Fruit fly (Drosophila melanogaster) whole organism, prepupa: Measurements from ENCODE around the gene CG2663.

Source experiments
- CG34406 ChIP-seq: fragments of 200-800 bp; sonication (Bioruptor generic); optimal IDR thresholded peaks from 3 replicates; lab custom pipeline; 2016; ENCODE audit warnings: missing biosample characterization, missing genetic modification characterization
- CG3919 ChIP-seq: fragments of 200-800 bp; sonication (Bioruptor generic); optimal IDR thresholded peaks from 3 replicates; lab custom pipeline; 2016; ENCODE audit warnings: missing biosample characterization, missing genetic modification characterization
- CG8319 ChIP-seq: fragments of 200-800 bp; sonication (Bioruptor generic); optimal IDR thresholded peaks from 3 replicates; lab custom pipeline; 2016; ENCODE audit warnings: missing biosample characterization, missing genetic modification characterization
- Hr38 ChIP-seq: sonication (Bioruptor generic); optimal IDR thresholded peaks from 2 replicates; lab custom pipeline; 2016; ENCODE audit warnings: missing biosample characterization, missing genetic modification characterization
- Hr4 ChIP-seq: fragments of 200-800 bp; sonication (Bioruptor generic); optimal IDR thresholded peaks from 3 replicates; lab custom pipeline; 2016; ENCODE audit warnings: missing biosample characterization, missing genetic modification characterization
- OdsH ChIP-seq: fragments of 200-800 bp; sonication (Bioruptor generic); optimal IDR thresholded peaks from 3 replicates; lab custom pipeline; 2016; ENCODE audit warnings: missing biosample characterization, missing genetic modification characterization
- Smox ChIP-seq: fragments of 200-800 bp; sonication (Bioruptor generic); optimal IDR thresholded peaks from 3 replicates; lab custom pipeline; 2016; ENCODE audit warnings: missing biosample characterization, missing genetic modification characterization
- Sox102F ChIP-seq: fragments of 200-800 bp; sonication (Bioruptor generic); optimal IDR thresholded peaks from 2 replicates; lab custom pipeline; 2016; ENCODE audit warnings: missing biosample characterization, mild to moderate bottlenecking, missing genetic modification characterization
- dac ChIP-seq: fragments of 200-800 bp; sonication (Bioruptor generic); optimal IDR thresholded peaks from 2 replicates; lab custom pipeline; 2017; ENCODE audit warnings: missing biosample characterization, mild to moderate bottlenecking, missing genetic modification characterization
- eg ChIP-seq: fragments of 200-800 bp; sonication (Bioruptor generic); IDR thresholded peaks from 3 replicates; pipeline ENCODE4 v1.3.6; 2022; ENCODE audit warnings: missing biosample characterization, missing genetic modification characterization
- lz ChIP-seq: fragments of 200-800 bp; sonication (Bioruptor generic); optimal IDR thresholded peaks from 3 replicates; lab custom pipeline; 2016; ENCODE audit warnings: missing biosample characterization, missing genetic modification characterization
- pdm3 ChIP-seq: fragments of 200-800 bp; sonication (Bioruptor generic); optimal IDR thresholded peaks from 3 replicates; lab custom pipeline; 2016; ENCODE audit warnings: missing biosample characterization, missing genetic modification characterization
- salr ChIP-seq, 2 experiments: fragments of 200-800 bp; sonication (Bioruptor generic); optimal IDR thresholded peaks; 3 replicates each; lab custom pipeline; 2016 to 2018; ENCODE audit warnings: missing biosample characterization in 2 of 2, missing genetic modification characterization in 2 of 2, mild to moderate bottlenecking in 1 of 2
- topi ChIP-seq: fragments of 200-800 bp; sonication (Bioruptor generic); optimal IDR thresholded peaks from 3 replicates; lab custom pipeline; 2016; ENCODE audit warnings: missing biosample characterization, missing genetic modification characterization

dm6 chr3R:5395210-5395609 lies 8.7 kb downstream of the CG2663 start:
- TF ChIP-seq Hr4 (GFP tag; lab: Kevin White, UChicago), result no peak
- no peak for TF ChIP-seq Sox102F (GFP tag; lab: Kevin White, UChicago)
- no peak for TF ChIP-seq eg (GFP tag; lab: Robert Waterston, UW)
- TF ChIP-seq lz, result no peak
- no peak for TF ChIP-seq Hr38 (GFP tag; lab: Kevin White, UChicago)
- no peak for TF ChIP-seq topi (GFP tag; lab: Kevin White, UChicago)
- no peak for TF ChIP-seq OdsH
- no peak for TF ChIP-seq CG34406 (GFP tag; lab: Kevin White, UChicago)
- TF ChIP-seq pdm3 (GFP tag; lab: Kevin White, UChicago), result no peak
- no peak for TF ChIP-seq salr (GFP tag; optimal IDR thresholded peaks at IDR 0.05; lab: Kevin White, UChicago)
- TF ChIP-seq CG8319 (GFP tag; lab: Kevin White, UChicago), result no peak
- TF ChIP-seq dac (GFP tag; lab: Kevin White, UChicago), result no peak
- TF ChIP-seq Smox (GFP tag; lab: Kevin White, UChicago), result no peak
- TF ChIP-seq CG3919 (GFP tag; lab: Kevin White, UChicago), result no peak
